Fruit fly (Drosophila melanogaster) whole organism, embryonic: ENCODE results near the gene AOX4.
A peak's percentile ranks its signal among the peaks of the same experiment; 100 is the strongest.

Experiments
- C15 ChIP-seq: fragments of 200-800 bp; sonication (Bioruptor generic); IDR thresholded peaks from 3 replicates; pipeline ENCODE4 v1.3.6; 2022; ENCODE audit warnings: missing biosample characterization, missing genetic modification characterization
- CG10366 ChIP-seq: fragments of 200-800 bp; sonication (Bioruptor generic); IDR thresholded peaks from 2 replicates; pipeline ENCODE4 v1.3.6; 2022; ENCODE audit warnings: missing biosample characterization, missing genetic modification characterization
- CG10431 ChIP-seq: fragments of 200-800 bp; sonication (Bioruptor generic); optimal IDR thresholded peaks from 3 replicates; lab custom pipeline; 2018; ENCODE audit warnings: missing biosample characterization, mild to moderate bottlenecking, missing genetic modification characterization
- CG10565 ChIP-seq: fragments of 200-800 bp; sonication (Bioruptor generic); optimal IDR thresholded peaks from 3 replicates; lab custom pipeline; 2016; ENCODE audit warnings: missing biosample characterization, mild to moderate bottlenecking, missing genetic modification characterization
- CG12155 ChIP-seq: fragments of 200-800 bp; sonication (Bioruptor generic); optimal IDR thresholded peaks from 3 replicates; lab custom pipeline; 2016; ENCODE audit warnings: missing biosample characterization, missing genetic modification characterization
- CG13624 ChIP-seq: fragments of 200-800 bp; sonication (Bioruptor generic); optimal IDR thresholded peaks from 2 replicates; lab custom pipeline; 2016; ENCODE audit warnings: missing biosample characterization, missing genetic modification characterization
- CG13775 ChIP-seq: fragments of 200-800 bp; sonication (Bioruptor generic); optimal IDR thresholded peaks from 3 replicates; lab custom pipeline; 2017; ENCODE audit warnings: missing biosample characterization, mild to moderate bottlenecking, missing genetic modification characterization
- CG16863 ChIP-seq: fragments of 200-800 bp; sonication (Bioruptor generic); optimal IDR thresholded peaks from 3 replicates; lab custom pipeline; 2016; ENCODE audit warnings: missing biosample characterization, missing genetic modification characterization
- CG18599 ChIP-seq: fragments of 200-800 bp; sonication (Bioruptor generic); optimal IDR thresholded peaks from 3 replicates; lab custom pipeline; 2017; ENCODE audit warnings: missing biosample characterization, missing genetic modification characterization, mild to moderate bottlenecking, moderate library complexity, missing genetic modification reagents
- CG18764 ChIP-seq: fragments of 200-800 bp; sonication (Bioruptor generic); optimal IDR thresholded peaks from 3 replicates; lab custom pipeline; 2016; ENCODE audit warnings: missing biosample characterization, missing genetic modification characterization
- CG2678 ChIP-seq: fragments of 200-800 bp; sonication (Bioruptor generic); optimal IDR thresholded peaks from 3 replicates; lab custom pipeline; 2019; ENCODE audit warnings: missing biosample characterization, mild to moderate bottlenecking, missing genetic modification characterization, moderate library complexity
- CG32772 ChIP-seq: fragments of 200-800 bp; sonication (Bioruptor generic); IDR thresholded peaks from 2 replicates; pipeline ENCODE4 v1.3.6; 2022; ENCODE audit warnings: missing biosample characterization, missing genetic modification characterization
- CG3281 ChIP-seq: fragments of 200-800 bp; sonication (Bioruptor generic); optimal IDR thresholded peaks from 3 replicates; lab custom pipeline; 2017; ENCODE audit warnings: missing biosample characterization, mild to moderate bottlenecking, missing genetic modification characterization
- CG3847 ChIP-seq: fragments of 200-800 bp; sonication (Bioruptor generic); IDR thresholded peaks from 2 replicates; pipeline ENCODE4 v1.3.6; 2022; ENCODE audit warnings: missing biosample characterization, missing genetic modification characterization
- CG3995 ChIP-seq: fragments of 200-800 bp; sonication (Bioruptor generic); optimal IDR thresholded peaks from 3 replicates; lab custom pipeline; 2016; ENCODE audit warnings: missing biosample characterization, missing genetic modification characterization
- CG6272 ChIP-seq: fragments of 200-800 bp; sonication (Bioruptor generic); IDR thresholded peaks from 2 replicates; pipeline ENCODE4 v1.3.6; 2022; ENCODE audit warnings: missing biosample characterization, missing genetic modification characterization
- CG6654 ChIP-seq: fragments of 200-800 bp; sonication (Bioruptor generic); optimal IDR thresholded peaks from 2 replicates; lab custom pipeline; 2017; ENCODE audit warnings: missing biosample characterization, mild to moderate bottlenecking, missing genetic modification characterization
- CG7963 ChIP-seq: fragments of 200-800 bp; sonication (Bioruptor generic); IDR thresholded peaks from 3 replicates; pipeline ENCODE4 v1.3.6; 2022; ENCODE audit warnings: missing biosample characterization, missing genetic modification characterization; ENCODE audit not compliant: partially characterized antibody
- CG9727 ChIP-seq: fragments of 200-800 bp; sonication (Bioruptor generic); optimal IDR thresholded peaks from 3 replicates; lab custom pipeline; 2017; ENCODE audit warnings: missing biosample characterization, mild to moderate bottlenecking, missing genetic modification characterization
- CG9817 ChIP-seq: fragments of 200-800 bp; sonication (Bioruptor generic); optimal IDR thresholded peaks from 2 replicates; lab custom pipeline; 2018; ENCODE audit warnings: missing biosample characterization, mild to moderate bottlenecking, missing genetic modification characterization, moderate library complexity
- Dek ChIP-seq: fragments of 200-800 bp; sonication (Bioruptor generic); optimal IDR thresholded peaks from 3 replicates; lab custom pipeline; 2019; ENCODE audit warnings: missing biosample characterization, mild to moderate bottlenecking, missing genetic modification characterization, moderate library complexity
- Gsc ChIP-seq: fragments of 200-800 bp; sonication (Bioruptor generic); IDR thresholded peaks from 2 replicates; pipeline ENCODE4 v1.3.6; 2022; ENCODE audit warnings: missing biosample characterization, missing genetic modification characterization
- HmgD ChIP-seq: fragments of 200-800 bp; sonication (Bioruptor generic); optimal IDR thresholded peaks from 3 replicates; lab custom pipeline; 2016; ENCODE audit warnings: missing biosample characterization, missing genetic modification characterization
- Hmr ChIP-seq: fragments of 200-800 bp; sonication (Bioruptor generic); optimal IDR thresholded peaks from 3 replicates; lab custom pipeline; 2017; ENCODE audit warnings: mild to moderate bottlenecking, missing biosample characterization, missing genetic modification reagents, missing genetic modification characterization
- Hr78 ChIP-seq, 2 experiments: fragments of 200-800 bp in 1 of 2; fragments of >200 bp in 1 of 2; sonication (Bioruptor generic) in 1 of 2; optimal IDR thresholded peaks; 2 replicates each; lab custom pipeline; 2017 to 2019; ENCODE audit warnings: missing biosample characterization in 2 of 2, missing genetic modification characterization in 2 of 2, mild to moderate bottlenecking in 1 of 2, moderate library complexity in 1 of 2
- Hsf ChIP-seq: fragments of 200-800 bp; sonication (Bioruptor generic); optimal IDR thresholded peaks from 3 replicates; lab custom pipeline; 2016; ENCODE audit warnings: missing biosample characterization, missing genetic modification characterization
- Meics ChIP-seq: fragments of 200-800 bp; sonication (Bioruptor generic); optimal IDR thresholded peaks from 2 replicates; lab custom pipeline; 2017; ENCODE audit warnings: missing biosample characterization, mild to moderate bottlenecking, missing genetic modification characterization
- Ptx1 ChIP-seq: fragments of 200-800 bp; sonication (Bioruptor generic); IDR thresholded peaks from 2 replicates; pipeline ENCODE4 v1.3.6; 2022; ENCODE audit warnings: missing biosample characterization, missing genetic modification characterization
- Rfx ChIP-seq: fragments of 200-800 bp; sonication (Bioruptor generic); IDR thresholded peaks from 2 replicates; pipeline ENCODE4 v1.3.6; 2022; ENCODE audit warnings: missing biosample characterization, missing genetic modification characterization
- Usf ChIP-seq: fragments of 200-800 bp; sonication (Bioruptor generic); optimal IDR thresholded peaks from 2 replicates; lab custom pipeline; 2017; ENCODE audit warnings: missing genotype, missing biosample characterization, missing genetic modification characterization
- Xbp1 ChIP-seq: fragments of 200-800 bp; sonication (Bioruptor generic); optimal IDR thresholded peaks from 3 replicates; lab custom pipeline; 2016; ENCODE audit warnings: missing biosample characterization, mild to moderate bottlenecking, missing genetic modification characterization
- al ChIP-seq: fragments of 200-800 bp; sonication (Bioruptor generic); IDR thresholded peaks from 2 replicates; pipeline ENCODE4 v1.3.6; 2022; ENCODE audit warnings: missing biosample characterization, missing genetic modification characterization
- caup ChIP-seq: fragments of 200-800 bp; sonication (Bioruptor generic); optimal IDR thresholded peaks from 3 replicates; lab custom pipeline; 2017; ENCODE audit warnings: missing biosample characterization, mild to moderate bottlenecking, missing genetic modification characterization, moderate library complexity; ENCODE audit not compliant: severe bottlenecking
- corto ChIP-seq: fragments of 200-800 bp; sonication (Bioruptor generic); optimal IDR thresholded peaks from 2 replicates; lab custom pipeline; 2016; ENCODE audit warnings: missing biosample characterization, mild to moderate bottlenecking, missing genetic modification characterization, moderate library complexity
- cwo ChIP-seq: fragments of 200-800 bp; sonication (Bioruptor generic); optimal IDR thresholded peaks from 3 replicates; lab custom pipeline; 2017; ENCODE audit warnings: missing biosample characterization, missing genetic modification characterization, mild to moderate bottlenecking, moderate library complexity, missing genetic modification reagents
- esg ChIP-seq: fragments of 200-800 bp; sonication (Bioruptor generic); conservative IDR thresholded peaks from 2 replicates; pipeline ENCODE4 v1.3.6; 2022; ENCODE audit warnings: missing biosample characterization, missing genetic modification characterization
- eyg ChIP-seq: fragments of 200-800 bp; sonication (Bioruptor generic); optimal IDR thresholded peaks from 3 replicates; lab custom pipeline; 2016; ENCODE audit warnings: missing biosample characterization, missing genetic modification characterization
- fd3F ChIP-seq: fragments of 200-800 bp; sonication (Bioruptor generic); optimal IDR thresholded peaks from 2 replicates; lab custom pipeline; 2018; ENCODE audit warnings: missing biosample characterization, mild to moderate bottlenecking, missing genetic modification characterization, moderate library complexity
- hbn ChIP-seq: fragments of 200-800 bp; sonication (Bioruptor generic); IDR thresholded peaks from 2 replicates; pipeline ENCODE4 v1.3.6; 2022; ENCODE audit warnings: missing biosample characterization, missing genetic modification characterization; ENCODE audit not compliant: partially characterized antibody
- jigr1 ChIP-seq: fragments of 200-800 bp; sonication (Bioruptor generic); IDR thresholded peaks from 3 replicates; pipeline ENCODE4 v1.3.6; 2022; ENCODE audit warnings: missing biosample characterization, missing genetic modification characterization
- lilli ChIP-seq: fragments of 200-800 bp; sonication (Bioruptor generic); optimal IDR thresholded peaks from 3 replicates; lab custom pipeline; 2016; ENCODE audit warnings: missing biosample characterization, missing genetic modification characterization
- lov ChIP-seq, 2 experiments: fragments of 200-800 bp in 1 of 2; fragments of >200 bp in 1 of 2; sonication (Bioruptor generic) in 1 of 2; IDR thresholded peaks in 1 of 2; optimal IDR thresholded peaks in 1 of 2; 2 replicates in 1 of 2; 3 replicates in 1 of 2; pipeline versions ENCODE4 v1.3.6 to Lab custom; 2017 to 2022; ENCODE audit warnings: missing biosample characterization in 1 of 2, missing genetic modification characterization in 1 of 2
- nerfin-1 ChIP-seq: fragments of 200-800 bp; sonication (Bioruptor generic); optimal IDR thresholded peaks from 3 replicates; lab custom pipeline; 2019; ENCODE audit warnings: missing biosample characterization, mild to moderate bottlenecking, missing genetic modification characterization, moderate library complexity
- nerfin-2 ChIP-seq: fragments of 200-800 bp; sonication (Bioruptor generic); IDR thresholded peaks from 2 replicates; pipeline ENCODE4 v1.3.6; 2022; ENCODE audit warnings: missing biosample characterization, missing genetic modification characterization; ENCODE audit not compliant: partially characterized antibody
- pho ChIP-seq: fragments of 200-800 bp; sonication (Bioruptor generic); optimal IDR thresholded peaks from 2 replicates; lab custom pipeline; 2016; ENCODE audit warnings: missing biosample characterization, missing genetic modification characterization
- pros ChIP-seq: fragments of 200-800 bp; sonication (Bioruptor generic); optimal IDR thresholded peaks from 3 replicates; lab custom pipeline; 2019; ENCODE audit warnings: missing biosample characterization, mild to moderate bottlenecking, missing genetic modification characterization, moderate library complexity
- sd ChIP-seq: fragments of 200-800 bp; sonication (Bioruptor generic); optimal IDR thresholded peaks from 3 replicates; lab custom pipeline; 2018; ENCODE audit warnings: missing biosample characterization, mild to moderate bottlenecking, missing genetic modification characterization, moderate library complexity
- zfh1 ChIP-seq: fragments of 200-800 bp; sonication (Bioruptor generic); IDR thresholded peaks from 3 replicates; pipeline ENCODE4 v1.3.6; 2022; ENCODE audit warnings: missing biosample characterization, missing genetic modification characterization

AOX4 gene

dm6 chr3R:15547827-15548517, 4.7 kb downstream of the AOX4 start, which contains the start of gene AOX3 (continued):
- TF ChIP-seq sd (peak; percentile 85), Hmr (GFP tag; lab: Kevin White, UChicago) (peak; percentile 59), Dek (tag; lab: Kevin White, UChicago) (no peak), CG3995 (peak; percentile 48), zfh1 (GFP tag; lab: Robert Waterston, UW) (no peak), cwo (GFP tag; lab: Kevin White, UChicago) (peak; percentile 93), CG6272 (GFP tag; lab: Robert Waterston, UW) (no peak), Meics (GFP tag; lab: Kevin White, UChicago) (peak; percentile 39), pros (GFP tag; lab: Kevin White, UChicago) (no peak), CG18599 (peak; percentile 35), al (GFP tag; lab: Robert Waterston, UW) (peak; percentile 54; the same call in 1 of the 2 replicates), Gsc (GFP tag; lab: Robert Waterston, UW) (no peak), CG9817 (tag; lab: Kevin White, UChicago) (peak; percentile 45), C15 (GFP tag; lab: Robert Waterston, UW) (no peak), CG3281 (peak; percentile 50), CG10431 (GFP tag; lab: Kevin White, UChicago) (no peak), esg (GFP tag; lab: Robert Waterston, UW) (0 out of 2 replicates have a peak, but pooled peaks have one; percentile 21), jigr1 (no peak), CG13775 (GFP tag; lab: Kevin White, UChicago) (peak; percentile 35), CG13624 (no peak), CG32772 (GFP tag; lab: Robert Waterston, UW) (no peak), hbn (GFP tag; lab: Robert Waterston, UW) (no peak), CG12155 (GFP tag; lab: Kevin White, UChicago) (peak; percentile 7), CG3847 (GFP tag; lab: Robert Waterston, UW) (0 out of 2 replicates have a peak, but pooled peaks have one; percentile 35), Xbp1 (no peak), CG9727 (GFP tag; lab: Kevin White, UChicago) (peak; percentile 39), fd3F (GFP tag; lab: Kevin White, UChicago) (no peak), CG16863 (GFP tag; lab: Kevin White, UChicago) (no peak), CG2678 (tag; lab: Kevin White, UChicago) (peak; percentile 39), Ptx1 (GFP tag; lab: Robert Waterston, UW) (peak; percentile 33; the same call in 1 of the 2 replicates), CG6654 (GFP tag; lab: Kevin White, UChicago) (no peak), Rfx (GFP tag; lab: Robert Waterston, UW) (peak; percentile 44; the same call in 1 of the 2 replicates), pho (peak; percentile 8), nerfin-1 (tag; lab: Kevin White, UChicago) (no peak), HmgD (GFP tag; lab: Kevin White, UChicago) (no peak), corto (GFP tag; lab: Kevin White, UChicago) (no peak), Hsf (GFP tag; lab: Kevin White, UChicago) (no peak), lov (optimal IDR thresholded peaks at IDR 0.05; lab: Kevin White, UChicago) (no peak), lov (GFP tag; IDR thresholded peaks at IDR 0.05; lab: Robert Waterston, UW) (no peak), CG7963 (no peak), nerfin-2 (no peak), caup (GFP tag; lab: Kevin White, UChicago) (peak; percentile 4), Hr78 (GFP tag; optimal IDR thresholded peaks at IDR 0.05; lab: Kevin White, UChicago) (no peak), CG10565 (GFP tag; lab: Kevin White, UChicago) (no peak), CG18764 (GFP tag; lab: Kevin White, UChicago) (no peak), Usf (GFP tag; lab: Kevin White, UChicago) (peak; percentile 76), lilli (GFP tag; lab: Kevin White, UChicago) (peak; percentile 54), eyg (GFP tag; lab: Kevin White, UChicago) (no peak), CG10366 (GFP tag; lab: Robert Waterston, UW) (no peak)
